Fruit fly (Drosophila melanogaster) whole organism, embryonic: ENCODE data around the gene CG31819.

Source experiments
- ATbp ChIP-seq: fragments of 200-800 bp; sonication (Bioruptor generic); optimal IDR thresholded peaks from 2 replicates; lab custom pipeline; 2017; ENCODE audit warnings: missing biosample characterization, mild to moderate bottlenecking, missing genetic modification characterization, missing genetic modification reagents
- Bgb ChIP-seq: fragments of 200-800 bp; sonication (Bioruptor generic); IDR thresholded peaks from 2 replicates; pipeline ENCODE4 v1.3.6; 2022; ENCODE audit warnings: missing biosample characterization, missing genetic modification characterization; ENCODE audit not compliant: partially characterized antibody
- CG10147 ChIP-seq: fragments of 200-800 bp; sonication (Bioruptor generic); optimal IDR thresholded peaks from 2 replicates; lab custom pipeline; 2019; ENCODE audit warnings: missing biosample characterization, mild to moderate bottlenecking, missing genetic modification characterization, moderate library complexity
- CG10543 ChIP-seq: fragments of 200-800 bp; sonication (Bioruptor generic); optimal IDR thresholded peaks from 3 replicates; lab custom pipeline; 2017; ENCODE audit warnings: missing biosample characterization, mild to moderate bottlenecking, missing genetic modification characterization, moderate library complexity
- CG12155 ChIP-seq: fragments of 200-800 bp; sonication (Bioruptor generic); optimal IDR thresholded peaks from 3 replicates; lab custom pipeline; 2016; ENCODE audit warnings: missing biosample characterization, missing genetic modification characterization
- CG12391 ChIP-seq: fragments of 200-800 bp; sonication (Bioruptor generic); optimal IDR thresholded peaks from 3 replicates; lab custom pipeline; 2018; ENCODE audit warnings: missing biosample characterization, mild to moderate bottlenecking, missing genetic modification characterization, moderate library complexity
- CG14860 ChIP-seq: fragments of 200-800 bp; sonication (Bioruptor generic); IDR thresholded peaks from 3 replicates; pipeline ENCODE4 v1.3.6; 2022; ENCODE audit warnings: missing biosample characterization, missing genetic modification characterization; ENCODE audit not compliant: partially characterized antibody
- CG15479 ChIP-seq: fragments of 200-800 bp; sonication (Bioruptor generic); optimal IDR thresholded peaks from 3 replicates; lab custom pipeline; 2019; ENCODE audit warnings: missing biosample characterization, mild to moderate bottlenecking, missing genetic modification characterization, moderate library complexity
- CG15601 ChIP-seq: fragments of 200-800 bp; sonication (Bioruptor generic); optimal IDR thresholded peaks from 3 replicates; lab custom pipeline; 2019; ENCODE audit warnings: missing biosample characterization, mild to moderate bottlenecking, missing genetic modification characterization, moderate library complexity
- CG16813 ChIP-seq: fragments of 200-800 bp; sonication (Bioruptor generic); IDR thresholded peaks from 3 replicates; pipeline ENCODE4 v1.3.6; 2022; ENCODE audit warnings: missing biosample characterization, missing genetic modification characterization; ENCODE audit not compliant: partially characterized antibody
- CG18619 ChIP-seq: fragments of 200-800 bp; sonication (Bioruptor generic); optimal IDR thresholded peaks from 3 replicates; lab custom pipeline; 2017; ENCODE audit warnings: missing biosample characterization, mild to moderate bottlenecking, missing genetic modification characterization
- CG32532 ChIP-seq: fragments of 200-800 bp; sonication (Bioruptor generic); IDR thresholded peaks from 2 replicates; pipeline ENCODE4 v1.3.6; 2022; ENCODE audit warnings: missing biosample characterization, missing genetic modification characterization
- CG34224 ChIP-seq: fragments of 200-800 bp; sonication (Bioruptor generic); IDR thresholded peaks from 3 replicates; pipeline ENCODE4 v1.3.6; 2022; ENCODE audit warnings: missing biosample characterization, missing genetic modification characterization; ENCODE audit not compliant: partially characterized antibody
- CG4282 ChIP-seq: fragments of 200-800 bp; sonication (Bioruptor generic); optimal IDR thresholded peaks from 2 replicates; lab custom pipeline; 2016; ENCODE audit warnings: missing biosample characterization, missing genetic modification characterization
- CG6813 ChIP-seq: fragments of 200-800 bp; sonication (Bioruptor generic); optimal IDR thresholded peaks from 2 replicates; lab custom pipeline; 2017; ENCODE audit warnings: missing biosample characterization, missing genetic modification characterization, mild to moderate bottlenecking, moderate library complexity, missing genetic modification reagents
- CG7786 ChIP-seq: fragments of 200-800 bp; sonication (Bioruptor generic); optimal IDR thresholded peaks from 2 replicates; lab custom pipeline; 2016; ENCODE audit warnings: missing biosample characterization, missing genetic modification characterization
- CG9817 ChIP-seq: fragments of 200-800 bp; sonication (Bioruptor generic); optimal IDR thresholded peaks from 2 replicates; lab custom pipeline; 2018; ENCODE audit warnings: missing biosample characterization, mild to moderate bottlenecking, missing genetic modification characterization, moderate library complexity
- Chrac-16 ChIP-seq: fragments of 200-800 bp; sonication (Bioruptor generic); optimal IDR thresholded peaks from 3 replicates; lab custom pipeline; 2016; ENCODE audit warnings: missing biosample characterization, missing genetic modification characterization
- Dref ChIP-seq: fragments of 200-800 bp; sonication (Bioruptor generic); IDR thresholded peaks from 2 replicates; pipeline ENCODE4 v1.3.6; 2022; ENCODE audit warnings: missing biosample characterization, missing genetic modification characterization
- Drgx ChIP-seq: fragments of 200-800 bp; sonication (Bioruptor generic); IDR thresholded peaks from 2 replicates; pipeline ENCODE4 v1.3.6; 2022; ENCODE audit warnings: missing biosample characterization, missing genetic modification characterization
- Ets65A ChIP-seq: fragments of 200-800 bp; sonication (Bioruptor generic); peaks from one replicate; lab custom pipeline; 2016; ENCODE audit warnings: missing biosample characterization, missing genetic modification characterization
- Fer3 ChIP-seq: fragments of 200-800 bp; sonication (Bioruptor generic); optimal IDR thresholded peaks from 2 replicates; lab custom pipeline; 2018; ENCODE audit warnings: missing biosample characterization, mild to moderate bottlenecking, missing genetic modification characterization, moderate library complexity
- H2.0 ChIP-seq: fragments of 200-800 bp; sonication (Bioruptor generic); IDR thresholded peaks from 2 replicates; pipeline ENCODE4 v1.3.6; 2022; ENCODE audit warnings: missing biosample characterization, missing genetic modification characterization
- Hsf ChIP-seq: fragments of 200-800 bp; sonication (Bioruptor generic); optimal IDR thresholded peaks from 3 replicates; lab custom pipeline; 2016; ENCODE audit warnings: missing biosample characterization, missing genetic modification characterization
- MBD-R2 ChIP-seq: fragments of 200-800 bp; sonication (Bioruptor generic); IDR thresholded peaks from 2 replicates; pipeline ENCODE4 v1.3.6; 2022; ENCODE audit warnings: missing biosample characterization, missing genetic modification characterization
- Myb ChIP-seq: fragments of 200-800 bp; sonication (Bioruptor generic); optimal IDR thresholded peaks from 2 replicates; lab custom pipeline; 2016; ENCODE audit warnings: missing biosample characterization, missing genetic modification characterization
- Nf-YC ChIP-seq: fragments of 200-800 bp; optimal IDR thresholded peaks from 3 replicates; lab custom pipeline; 2019; ENCODE audit warnings: missing biosample characterization, mild to moderate bottlenecking, missing genetic modification characterization, moderate library complexity
- NfI ChIP-seq: fragments of 200-800 bp; sonication (Bioruptor generic); optimal IDR thresholded peaks from 3 replicates; lab custom pipeline; 2018; ENCODE audit warnings: missing biosample characterization, mild to moderate bottlenecking, missing genetic modification characterization, moderate library complexity
- Oli ChIP-seq: fragments of 200-800 bp; sonication (Bioruptor generic); optimal IDR thresholded peaks from 2 replicates; lab custom pipeline; 2018; ENCODE audit warnings: missing biosample characterization, mild to moderate bottlenecking, missing genetic modification characterization, moderate library complexity
- Poxn ChIP-seq: fragments of 200-800 bp; sonication (Bioruptor generic); IDR thresholded peaks from 2 replicates; pipeline ENCODE4 v1.3.6; 2022; ENCODE audit warnings: missing biosample characterization, missing genetic modification characterization
- Spps ChIP-seq: fragments of 200-800 bp; sonication (Bioruptor generic); optimal IDR thresholded peaks from 2 replicates; lab custom pipeline; 2018; ENCODE audit warnings: missing biosample characterization, mild to moderate bottlenecking, missing genetic modification characterization
- chif ChIP-seq, 2 experiments: fragments of 200-800 bp; sonication (Bioruptor generic); optimal IDR thresholded peaks; 3 replicates each; lab custom pipeline; 2016; ENCODE audit warnings: missing biosample characterization in 2 of 2, missing genetic modification characterization in 2 of 2
- danr ChIP-seq: fragments of 200-800 bp; sonication (Bioruptor generic); IDR thresholded peaks from 2 replicates; pipeline ENCODE4 v1.3.6; 2022; ENCODE audit warnings: missing biosample characterization, missing genetic modification characterization
- eyg ChIP-seq: fragments of 200-800 bp; sonication (Bioruptor generic); optimal IDR thresholded peaks from 3 replicates; lab custom pipeline; 2016; ENCODE audit warnings: missing biosample characterization, missing genetic modification characterization
- gcm ChIP-seq: fragments of 200-800 bp; sonication (Bioruptor generic); optimal IDR thresholded peaks from 2 replicates; lab custom pipeline; 2019; ENCODE audit warnings: missing biosample characterization, mild to moderate bottlenecking, missing genetic modification characterization, moderate library complexity
- grn ChIP-seq: fragments of 200-800 bp; sonication (Bioruptor generic); optimal IDR thresholded peaks from 3 replicates; lab custom pipeline; 2017; ENCODE audit warnings: missing biosample characterization, missing genetic modification characterization
- insv ChIP-seq, 2 experiments: fragments of 200-800 bp; sonication (Bioruptor generic); optimal IDR thresholded peaks; 3 replicates each; lab custom pipeline; 2016 to 2018; ENCODE audit warnings: missing biosample characterization in 2 of 2, missing genetic modification characterization in 2 of 2
- mam ChIP-seq: fragments of 200-800 bp; sonication (Bioruptor generic); optimal IDR thresholded peaks from 3 replicates; lab custom pipeline; 2016; ENCODE audit warnings: missing biosample characterization, missing genetic modification characterization
- mld ChIP-seq: fragments of 200-800 bp; sonication (Bioruptor generic); IDR thresholded peaks from 3 replicates; pipeline ENCODE4 v1.3.6; 2022; ENCODE audit warnings: missing biosample characterization, missing genetic modification characterization; ENCODE audit not compliant: partially characterized antibody
- odd ChIP-seq: fragments of 200-800 bp; sonication (Bioruptor generic); optimal IDR thresholded peaks from 2 replicates; lab custom pipeline; 2017; ENCODE audit warnings: missing biosample characterization, mild to moderate bottlenecking, missing genetic modification characterization
- onecut ChIP-seq: fragments of 200-800 bp; sonication (Bioruptor generic); IDR thresholded peaks from 2 replicates; pipeline ENCODE4 v1.3.6; 2022; ENCODE audit warnings: missing biosample characterization, missing genetic modification characterization
- pho ChIP-seq: fragments of 200-800 bp; sonication (Bioruptor generic); optimal IDR thresholded peaks from 2 replicates; lab custom pipeline; 2016; ENCODE audit warnings: missing biosample characterization, missing genetic modification characterization
- psq ChIP-seq: fragments of 200-800 bp; sonication (Bioruptor generic); optimal IDR thresholded peaks from 2 replicates; lab custom pipeline; 2017; ENCODE audit warnings: missing biosample characterization, missing genetic modification characterization
- sob ChIP-seq: fragments of 200-800 bp; sonication (Bioruptor generic); IDR thresholded peaks from 2 replicates; pipeline ENCODE4 v1.3.6; 2022; ENCODE audit warnings: missing biosample characterization, missing genetic modification characterization
- sqz ChIP-seq: fragments of 200-800 bp; sonication (Bioruptor generic); optimal IDR thresholded peaks from 3 replicates; lab custom pipeline; 2018; ENCODE audit warnings: missing biosample characterization, mild to moderate bottlenecking, missing genetic modification characterization
- sr ChIP-seq: fragments of 200-800 bp; sonication (Bioruptor generic); IDR thresholded peaks from 3 replicates; pipeline ENCODE4 v1.3.6; 2022; ENCODE audit warnings: missing biosample characterization, missing genetic modification characterization
- stc ChIP-seq: fragments of 200-800 bp; sonication (Bioruptor generic); IDR thresholded peaks from 2 replicates; pipeline ENCODE4 v1.3.6; 2022; ENCODE audit warnings: missing biosample characterization, missing genetic modification characterization
- wor ChIP-seq: fragments of 200-800 bp; sonication (Bioruptor generic); IDR thresholded peaks from 2 replicates; pipeline ENCODE4 v1.3.6; 2022; ENCODE audit warnings: missing biosample characterization, missing genetic modification characterization
- zfh1 ChIP-seq: fragments of 200-800 bp; sonication (Bioruptor generic); IDR thresholded peaks from 3 replicates; pipeline ENCODE4 v1.3.6; 2022; ENCODE audit warnings: missing biosample characterization, missing genetic modification characterization

CG31819 gene

dm6 chr2L:16257227-16258071 lies 46.2 kb downstream of the CG31819 start, which contains the start of the genes PRL-1 and EndoGI (continued):
- peak; percentile 65 for TF ChIP-seq CG9817
- no peak for TF ChIP-seq danr (GFP tag; lab: Robert Waterston, UW)
- no peak for TF ChIP-seq Poxn
- TF ChIP-seq CG15601 (tag; lab: Kevin White, UChicago), result peak; percentile 76
- TF ChIP-seq CG7786 (GFP tag; lab: Kevin White, UChicago), result no peak
- TF ChIP-seq mam (GFP tag; lab: Kevin White, UChicago), result peak; percentile 16
- peak; percentile 41 for TF ChIP-seq Myb (GFP tag; lab: Kevin White, UChicago)
- TF ChIP-seq mld (GFP tag; lab: Robert Waterston, UW), result peak; percentile 99
- no peak for TF ChIP-seq wor (GFP tag; lab: Robert Waterston, UW)
- TF ChIP-seq MBD-R2, result peak; percentile 36; the same call in 1 of the 2 replicates
- TF ChIP-seq chif (GFP tag; optimal IDR thresholded peaks at IDR 0.05; lab: Kevin White, UChicago), result no peak
- peak; percentile 100 for TF ChIP-seq Dref (GFP tag; lab: Robert Waterston, UW)
- peak; percentile 84 for TF ChIP-seq stc
- peak; percentile 59 for TF ChIP-seq odd
- peak; percentile 100 for TF ChIP-seq CG16813 (GFP tag; lab: Robert Waterston, UW)
- peak in 1 of 2 experiments; percentile 69 for TF ChIP-seq insv (GFP tag; optimal IDR thresholded peaks at IDR 0.05; lab: Kevin White, UChicago)
- peak; percentile 91 for TF ChIP-seq CG32532 (GFP tag; lab: Robert Waterston, UW)
- TF ChIP-seq Fer3 (tag; lab: Kevin White, UChicago), result peak; percentile 87
- peak; percentile 29 for TF ChIP-seq Hsf (GFP tag; lab: Kevin White, UChicago)
- peak; percentile 66 for TF ChIP-seq NfI (GFP tag; lab: Kevin White, UChicago)
- peak; percentile 60 for TF ChIP-seq onecut (GFP tag; lab: Robert Waterston, UW)
- peak; percentile 74 for TF ChIP-seq CG10543 (GFP tag; lab: Kevin White, UChicago)
- TF ChIP-seq CG15479 (GFP tag; lab: Kevin White, UChicago), result peak; percentile 53
- TF ChIP-seq Spps (tag; lab: Kevin White, UChicago), result peak; percentile 42
- peak; percentile 54 for TF ChIP-seq CG6813 (GFP tag; lab: Kevin White, UChicago)
- peak; percentile 80 for TF ChIP-seq CG10147
- TF ChIP-seq Chrac-16, result peak; percentile 49
- TF ChIP-seq Nf-YC (tag; lab: Kevin White, UChicago), result peak; percentile 86
- TF ChIP-seq Drgx (GFP tag; lab: Robert Waterston, UW), result peak; percentile 86
- TF ChIP-seq eyg (GFP tag; lab: Kevin White, UChicago), result no peak
- TF ChIP-seq ATbp (GFP tag; lab: Kevin White, UChicago), result peak; percentile 31
- TF ChIP-seq grn (GFP tag; lab: Kevin White, UChicago), result peak; percentile 83
- peak; percentile 48 for TF ChIP-seq pho
- TF ChIP-seq sob (GFP tag; lab: Robert Waterston, UW), result peak; percentile 74
- peak; percentile 57 for TF ChIP-seq Oli (tag; lab: Kevin White, UChicago)
- TF ChIP-seq H2.0 (GFP tag; lab: Robert Waterston, UW), result peak; percentile 80
- peak; percentile 99 for TF ChIP-seq Bgb (GFP tag; lab: Robert Waterston, UW)
- TF ChIP-seq gcm (GFP tag; lab: Kevin White, UChicago), result peak; percentile 85
- TF ChIP-seq CG12391 (tag; lab: Kevin White, UChicago), result peak; percentile 89
- TF ChIP-seq CG34224 (GFP tag; lab: Robert Waterston, UW), result peak; percentile 99
- peak; percentile 36 for TF ChIP-seq psq
- TF ChIP-seq CG12155, result peak; percentile 58
- no peak for TF ChIP-seq sr (GFP tag; lab: Robert Waterston, UW)
- TF ChIP-seq Ets65A (GFP tag; lab: Kevin White, UChicago), result peak; percentile 66
- peak; percentile 100 for TF ChIP-seq CG14860 (GFP tag; lab: Robert Waterston, UW)
- TF ChIP-seq sqz (GFP tag; lab: Kevin White, UChicago), result peak; percentile 59
- TF ChIP-seq CG18619 (GFP tag; lab: Kevin White, UChicago), result peak; percentile 60
- peak; percentile 74; the same call in 2 of the 3 replicates for TF ChIP-seq zfh1 (GFP tag; lab: Robert Waterston, UW)
- TF ChIP-seq CG4282 (GFP tag; lab: Kevin White, UChicago), result no peak
